Worm (Caenorhabditis elegans) whole organism, L2 larva: ENCODE measurements around the gene ntl-3.

Experiments
- ZK546.5 ChIP-seq: sonication (generic microtip); optimal IDR thresholded peaks from 2 replicates; lab custom pipeline; 2017; ENCODE audit warnings: missing biosample characterization, missing genetic modification characterization
- ceh-16 ChIP-seq: fragments of 150-350 bp; optimal IDR thresholded peaks from 2 replicates; lab custom pipeline; 2014; ENCODE audit warnings: missing biosample characterization, missing genetic modification characterization
- ceh-82 ChIP-seq: fragments of 150-350 bp; optimal IDR thresholded peaks from 2 replicates; lab custom pipeline; 2014; ENCODE audit warnings: missing biosample characterization, missing genetic modification characterization
- elt-1 ChIP-seq: fragments of 150-350 bp; optimal IDR thresholded peaks from 2 replicates; lab custom pipeline; 2014; ENCODE audit warnings: missing biosample characterization, missing genetic modification characterization
- lin-11 ChIP-seq: fragments of 150-350 bp; sonication (generic microtip); optimal IDR thresholded peaks from 2 replicates; lab custom pipeline; 2014; ENCODE audit warnings: missing biosample characterization, missing genetic modification characterization, inconsistent platforms, mixed read lengths
- nhr-10 ChIP-seq: sonication (generic microtip); optimal IDR thresholded peaks from 2 replicates; lab custom pipeline; 2017; ENCODE audit warnings: missing biosample characterization, missing genetic modification characterization
- nhr-237 ChIP-seq: fragments of 150-350 bp; optimal IDR thresholded peaks from 2 replicates; lab custom pipeline; 2014; ENCODE audit warnings: missing biosample characterization, missing genetic modification characterization
- skn-1 ChIP-seq: sonication (generic microtip); optimal IDR thresholded peaks from 2 replicates; lab custom pipeline; 2017; ENCODE audit warnings: missing biosample characterization, missing genetic modification characterization
- unc-62 ChIP-seq: fragments of 150-350 bp; optimal IDR thresholded peaks from 2 replicates; lab custom pipeline; 2014; ENCODE audit warnings: missing biosample characterization, missing genetic modification reagents, missing genetic modification characterization
- ztf-11 ChIP-seq: sonication (generic microtip); optimal IDR thresholded peaks from 2 replicates; lab custom pipeline; 2017; ENCODE audit warnings: missing biosample characterization, missing genetic modification characterization

DNA sequence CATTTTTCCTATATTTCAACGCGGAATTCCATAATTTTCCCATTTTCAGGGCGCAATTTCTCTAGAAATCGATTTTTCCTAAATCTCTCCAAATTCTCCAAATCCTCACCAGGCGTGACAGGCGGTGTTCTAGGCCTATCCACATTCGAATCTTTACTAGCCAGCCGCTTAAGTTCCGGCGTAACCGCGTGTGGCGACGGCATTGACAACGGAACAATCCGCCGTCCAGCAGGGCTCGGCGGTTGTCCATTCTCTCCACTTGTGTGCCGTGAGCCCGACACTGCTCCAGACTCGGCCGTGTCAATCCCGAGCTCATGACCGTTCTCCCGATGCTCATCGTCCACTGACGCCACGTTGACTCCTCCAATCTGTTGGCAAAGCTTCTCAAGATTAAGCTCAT is 3.3 kb downstream of the ntl-3 start:
- TF ChIP-seq elt-1 (tag; lab: Kevin White, UChicago) = no peak
- no peak for TF ChIP-seq nhr-237 (tag; lab: Kevin White, UChicago)
- TF ChIP-seq ZK546.5 = no peak
- no peak for TF ChIP-seq skn-1
- no peak for TF ChIP-seq unc-62 (GFP tag; lab: Kevin White, UChicago)
- TF ChIP-seq ceh-16 = no peak
- TF ChIP-seq ceh-82 = no peak
- TF ChIP-seq nhr-10 (tag; lab: Kevin White, UChicago) = no peak
- no peak for TF ChIP-seq lin-11 (tag; lab: Kevin White, UChicago)
- TF ChIP-seq ztf-11 (tag; lab: Kevin White, UChicago) = no peak
